Fruit fly (Drosophila melanogaster): ENCODE data around the gene PNUTS.
A peak's percentile ranks its signal among the peaks of the same experiment; 100 is the strongest.

PNUTS gene

DNA sequence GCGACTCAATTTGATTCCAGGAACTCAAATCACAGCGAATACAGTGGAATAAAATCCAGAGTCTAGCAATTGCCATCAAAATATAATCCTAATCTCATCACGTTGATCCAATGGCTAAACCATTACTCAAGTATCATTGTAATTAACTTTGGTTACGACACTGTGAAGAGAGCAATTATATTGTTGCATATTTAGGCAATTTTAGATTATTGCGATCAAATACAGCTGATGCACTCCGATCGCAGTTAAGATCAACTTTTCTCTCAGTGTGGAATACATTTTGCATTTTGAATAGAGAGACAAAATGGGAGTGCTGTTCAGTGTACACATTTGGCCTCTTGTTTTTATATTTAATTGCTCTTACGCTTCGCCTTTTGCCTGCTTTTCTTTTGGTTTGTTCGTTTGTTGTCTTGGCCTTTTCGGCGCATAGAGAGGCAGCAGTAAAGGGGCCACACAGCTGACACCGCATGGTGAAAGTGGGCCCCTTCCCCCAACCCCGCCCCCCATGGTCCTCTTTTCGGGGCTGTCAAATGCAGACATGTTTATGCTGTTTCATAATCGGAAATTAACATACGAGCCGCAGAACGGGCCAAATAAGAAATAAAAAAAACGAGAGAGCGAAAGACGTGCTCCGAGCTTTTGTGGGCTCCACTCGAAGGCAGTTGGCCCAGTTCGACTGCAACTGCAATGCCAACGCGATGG is 23.9 kb upstream of the PNUTS start (continued):
- TF ChIP-seq nmo (GFP tag; optimal IDR thresholded peaks at IDR 0.05) (peak; percentile 77), CG2120 (GFP tag; optimal IDR thresholded peaks at IDR 0.05) (peak; percentile 54), CG9437 (GFP tag; optimal IDR thresholded peaks at IDR 0.05) (peak; percentile 52), CG11696 (GFP tag; IDR thresholded peaks at IDR 0.05) (no peak), ci (GFP tag; IDR thresholded peaks at IDR 0.05) (peak; percentile 44; the same call in 2 of the 3 replicates), dmrt99B (tag; optimal IDR thresholded peaks at IDR 0.05) (peak; percentile 88), CG1603 (tag; optimal IDR thresholded peaks at IDR 0.05) (peak; percentile 87), gro (GFP tag; optimal IDR thresholded peaks at IDR 0.05) (peak; percentile 32), prd (optimal IDR thresholded peaks at IDR 0.05) (no peak), prd (GFP tag; IDR thresholded peaks at IDR 0.05) (peak; percentile 62; the same call in 2 of the 3 replicates), Side (GFP tag; optimal IDR thresholded peaks at IDR 0.05) (no peak), E2f2 (GFP tag; IDR thresholded peaks at IDR 0.05) (no peak), cato (GFP tag; optimal IDR thresholded peaks at IDR 0.05; ENCODE audit: borderline replicate concordance) (peak; percentile 1), CG10366 (GFP tag; IDR thresholded peaks at IDR 0.05) (no peak), tx (GFP tag; optimal IDR thresholded peaks at IDR 0.05) (peak; percentile 33), ac (GFP tag; optimal IDR thresholded peaks at IDR 0.05) (no peak), dmrt11E (tag; optimal IDR thresholded peaks at IDR 0.05) (no peak), Optix (GFP tag; IDR thresholded peaks at IDR 0.05) (peak; percentile 54; the same call in 1 of the 3 replicates), Tbp (GFP tag; optimal IDR thresholded peaks at IDR 0.05) (no peak), CG3281 (GFP tag; optimal IDR thresholded peaks at IDR 0.05) (peak; percentile 55), CG4360 (GFP tag; IDR thresholded peaks at IDR 0.05) (no peak), CG12659 (GFP tag; optimal IDR thresholded peaks at IDR 0.05) (peak; percentile 26), nau (GFP tag; optimal IDR thresholded peaks at IDR 0.05) (peak; percentile 42), Nf-YA (GFP tag; IDR thresholded peaks at IDR 0.05) (no peak), CG12769 (tag; optimal IDR thresholded peaks at IDR 0.05) (peak; percentile 69), unpg (GFP tag; optimal IDR thresholded peaks at IDR 0.05) (peak; percentile 71), tio (GFP tag; optimal IDR thresholded peaks at IDR 0.05) (peak; percentile 37), Med (GFP tag) (peak; percentile 93), Oaz (GFP tag; IDR thresholded peaks at IDR 0.05) (no peak), Max (GFP tag; optimal IDR thresholded peaks at IDR 0.05) (peak; percentile 5), Hmr (GFP tag; optimal IDR thresholded peaks at IDR 0.05) (peak; percentile 39), tup (GFP tag; optimal IDR thresholded peaks at IDR 0.05) (no peak), CG18764 (GFP tag; optimal IDR thresholded peaks at IDR 0.05) (peak; percentile 48), CG1024 (GFP tag; IDR thresholded peaks at IDR 0.05) (no peak), CG30403 (GFP tag; optimal IDR thresholded peaks at IDR 0.05) (peak; percentile 66), Bteb2 (GFP tag; optimal IDR thresholded peaks at IDR 0.05) (no peak), z (GFP tag; IDR thresholded peaks at IDR 0.05) (no peak), CG1602 (GFP tag; optimal IDR thresholded peaks at IDR 0.05) (peak; percentile 38), CG14710 (tag; optimal IDR thresholded peaks at IDR 0.05) (peak; percentile 44), Ada2b (GFP tag; IDR thresholded peaks at IDR 0.05) (0 out of 2 replicates have a peak, but pooled peaks have one; percentile 28), Gsc (GFP tag; IDR thresholded peaks at IDR 0.05) (no peak), MTF-1 (GFP tag; optimal IDR thresholded peaks at IDR 0.05; ENCODE audit: borderline replicate concordance) (no peak), CG7987 (GFP tag; optimal IDR thresholded peaks at IDR 0.05) (no peak), br (optimal IDR thresholded peaks at IDR 0.05) (no peak), Lhr (GFP tag; optimal IDR thresholded peaks at IDR 0.05) (no peak), croc (GFP tag; conservative IDR thresholded peaks at IDR 0.05) (peak; percentile 38; the same call in 2 of the 3 replicates), H2.0 (GFP tag; IDR thresholded peaks at IDR 0.05) (peak; percentile 51), CG10274 (GFP tag; optimal IDR thresholded peaks at IDR 0.05) (no peak), MBD-R2 (GFP tag; IDR thresholded peaks at IDR 0.05) (no peak), bab2 (GFP tag; optimal IDR thresholded peaks at IDR 0.05) (peak; percentile 63), Ets97D (GFP tag; optimal IDR thresholded peaks at IDR 0.05) (no peak)

Data from whole organism, embryonic.